Fruit fly (Drosophila melanogaster) Kc167 (cell line): Measurements from ENCODE around the gene mRpL11.

Experiments
- Sin3A ChIP-seq: fragments of >200 bp; optimal IDR thresholded peaks from 2 replicates; lab custom pipeline; 2018; ENCODE audit warnings: missing external identifiers
- h ChIP-seq: fragments of >200 bp; optimal IDR thresholded peaks from 3 replicates; lab custom pipeline; 2018; ENCODE audit warnings: missing external identifiers
- insv ChIP-seq: fragments of >200 bp; optimal IDR thresholded peaks from 3 replicates; lab custom pipeline; 2018; ENCODE audit warnings: missing external identifiers
- psq ChIP-seq: fragments of >200 bp; optimal IDR thresholded peaks from 2 replicates; lab custom pipeline; 2017; ENCODE audit warnings: missing external identifiers
- ttk ChIP-seq: sonication (Bioruptor generic); optimal IDR thresholded peaks from 2 replicates; lab custom pipeline; 2017; ENCODE audit warnings: missing external identifiers

dm6 chr3R:14520749-14521148, 9.1 kb downstream of the mRpL11 start, which contains the start of gene Cyp313a1:
- no peak for TF ChIP-seq psq (lab: Kevin White, UChicago)
- no peak for TF ChIP-seq h
- no peak for TF ChIP-seq Sin3A (lab: Kevin White, UChicago)
- no peak for TF ChIP-seq insv (lab: Kevin White, UChicago)
- no peak for TF ChIP-seq ttk (lab: Kevin White, UChicago)
